Worm (Caenorhabditis elegans) whole organism, L1 larva: ENCODE data around the gene F22H10.2.

Source experiments
- ces-1 ChIP-seq: fragments of 150-350 bp; optimal IDR thresholded peaks from 2 replicates; lab custom pipeline; 2014; ENCODE audit warnings: missing biosample characterization, missing genetic modification reagents, missing genetic modification characterization
- fkh-10 ChIP-seq: sonication (generic microtip); optimal IDR thresholded peaks from 2 replicates; lab custom pipeline; 2017; ENCODE audit warnings: missing biosample characterization, missing genetic modification reagents, missing genetic modification characterization
- jun-1 ChIP-seq: fragments of 150-350 bp; optimal IDR thresholded peaks from 2 replicates; lab custom pipeline; 2014; ENCODE audit warnings: missing biosample characterization, missing genetic modification reagents, missing genetic modification characterization
- nhr-12 ChIP-seq: sonication (generic microtip); optimal IDR thresholded peaks from 2 replicates; lab custom pipeline; 2017; ENCODE audit warnings: missing biosample characterization, missing genetic modification characterization
- nhr-28 ChIP-seq: fragments of 150-350 bp; optimal IDR thresholded peaks from 2 replicates; lab custom pipeline; 2014; ENCODE audit warnings: missing biosample characterization, missing genetic modification characterization
- nhr-77 ChIP-seq: fragments of 150-350 bp; optimal IDR thresholded peaks from 2 replicates; lab custom pipeline; 2014; ENCODE audit warnings: missing biosample characterization, missing genetic modification characterization
- sptf-1 ChIP-seq: fragments of 150-350 bp; optimal IDR thresholded peaks from 2 replicates; lab custom pipeline; 2014; ENCODE audit warnings: missing biosample characterization, missing genetic modification characterization

DNA sequence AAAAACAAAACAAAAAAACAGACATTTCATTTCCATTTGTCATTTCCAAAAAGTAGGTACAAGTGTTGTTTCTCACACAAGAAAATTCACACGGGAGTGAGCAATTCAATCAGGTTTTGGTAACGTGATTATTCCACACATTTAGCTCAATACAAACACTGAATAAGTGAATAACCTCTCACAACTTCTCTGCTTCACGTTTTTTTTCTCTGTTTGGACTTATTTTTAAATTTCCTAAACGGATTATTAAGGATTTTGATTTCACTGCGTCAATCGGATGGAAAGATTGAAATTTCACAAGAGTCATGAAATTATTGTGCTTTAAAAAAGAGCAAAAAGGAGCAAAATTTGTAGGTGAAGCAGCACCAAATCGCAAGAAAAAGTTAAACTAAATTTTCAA, 19.1 kb upstream of the F22H10.2 start:
- no peak for TF ChIP-seq nhr-77 (tag; lab: Kevin White, UChicago)
- TF ChIP-seq jun-1 (tag; lab: Kevin White, UChicago): no peak
- TF ChIP-seq fkh-10: no peak
- no peak for TF ChIP-seq ces-1 (GFP tag; lab: Kevin White, UChicago)
- TF ChIP-seq nhr-12: no peak
- TF ChIP-seq sptf-1 (tag; lab: Kevin White, UChicago): no peak
- no peak for TF ChIP-seq nhr-28 (tag; lab: Kevin White, UChicago)
